Worm (Caenorhabditis elegans) whole organism, L4 larva: ENCODE data around the gene gasr-8.
A peak's percentile ranks its signal among the peaks of the same experiment; 100 is the strongest.

Experiments used
- ama-1 ChIP-seq: fragments of 150-350 bp; optimal IDR thresholded peaks from 2 replicates; lab custom pipeline; 2014; ENCODE audit warnings: inconsistent platforms, mixed read lengths
- egl-27 ChIP-seq: sonication (generic microtip); optimal IDR thresholded peaks from 3 replicates; lab custom pipeline; 2017; ENCODE audit warnings: missing biosample characterization, missing genetic modification reagents, missing genetic modification characterization
- nhr-42 ChIP-seq: fragments of 200-800 bp; sonication (Bioruptor generic); IDR thresholded peaks from 2 replicates; pipeline ENCODE4 v1.3.6; 2022; ENCODE audit warnings: missing genetic modification characterization, missing compliant biosample characterization
- pqm-1 ChIP-seq: sonication (generic microtip); optimal IDR thresholded peaks from 2 replicates; lab custom pipeline; 2017; ENCODE audit warnings: missing biosample characterization, missing genetic modification characterization
- ztf-11 ChIP-seq: fragments of 150-350 bp; optimal IDR thresholded peaks from 2 replicates; lab custom pipeline; 2014; ENCODE audit warnings: missing biosample characterization, missing genetic modification characterization

ce11 chrV:14696604-14697307 is 7.8 kb downstream of the gasr-8 start, which contains the start of gene unc-112:
- no peak for TF ChIP-seq egl-27
- TF ChIP-seq ama-1 (lab: Kevin White, UChicago), result no peak
- TF ChIP-seq ztf-11 (tag; lab: Kevin White, UChicago), result no peak
- TF ChIP-seq nhr-42 (GFP tag; lab: Robert Waterston, UW), result no peak
- TF ChIP-seq pqm-1 (tag; lab: Kevin White, UChicago), result peak; percentile 84
